Worm (Caenorhabditis elegans): ENCODE results near the gene btb-7.

btb-7 gene

ce11 chrII:1688813-1689212 lies 24.2 kb upstream of the btb-7 start, which contains the start of the genes fbxb-18 and fbxb-19:
TSS of gene fbxb-18 (minus strand) at chrII:1688913.
TSS of gene fbxb-19 (minus strand) at chrII:1689181.
- TF ChIP-seq sox-4 (tag; optimal IDR thresholded peaks at IDR 0.05) (no peak), mep-1 (tag; optimal IDR thresholded peaks at IDR 0.05) (no peak), sptf-1 (tag; optimal IDR thresholded peaks at IDR 0.05) (no peak), nhr-76 (tag; optimal IDR thresholded peaks at IDR 0.05) (no peak), nhr-28 (tag; optimal IDR thresholded peaks at IDR 0.05) (no peak), snu-23 (GFP tag; optimal IDR thresholded peaks at IDR 0.05) (no peak), ztf-11 (tag; optimal IDR thresholded peaks at IDR 0.05) (no peak), blmp-1 (tag; optimal IDR thresholded peaks at IDR 0.05) (no peak), irx-1 (tag; optimal IDR thresholded peaks at IDR 0.05) (no peak), zip-4 (GFP tag; optimal IDR thresholded peaks at IDR 0.05) (no peak), tlp-1 (tag; optimal IDR thresholded peaks at IDR 0.05) (no peak), aha-1 (tag; optimal IDR thresholded peaks at IDR 0.05) (no peak), xbp-1 (tag; optimal IDR thresholded peaks at IDR 0.05) (no peak), jun-1 (tag; optimal IDR thresholded peaks at IDR 0.05) (no peak)

ce11 chrII:1691011-1691410 lies 22.0 kb upstream of the btb-7 start, which contains the start of gene fbxc-22:
TSS of gene fbxc-22 (minus strand) at chrII:1691111.
- TF ChIP-seq pax-3 (tag; optimal IDR thresholded peaks at IDR 0.05) (no peak), unc-62 (GFP tag; optimal IDR thresholded peaks at IDR 0.05) (no peak), aha-1 (tag; optimal IDR thresholded peaks at IDR 0.05) (no peak), efl-3 (GFP tag; optimal IDR thresholded peaks at IDR 0.05) (no peak), skn-1 (tag; optimal IDR thresholded peaks at IDR 0.05) (no peak), swsn-7 (tag; optimal IDR thresholded peaks at IDR 0.05) (no peak), fos-1 (tag; optimal IDR thresholded peaks at IDR 0.05) (no peak), Y116A8C.19 (tag; optimal IDR thresholded peaks at IDR 0.05; ENCODE audit: borderline replicate concordance) (no peak), mab-9 (GFP tag; IDR thresholded peaks at IDR 0.05) (no peak)

ce11 chrII:1692827-1693226 lies 20.2 kb upstream of the btb-7 start, which contains the start of gene fbxc-21:
TSS of gene fbxc-21 (minus strand) at chrII:1692927.
- no peak for TF ChIP-seq unc-86 (tag; optimal IDR thresholded peaks at IDR 0.05)
- no peak for TF ChIP-seq mep-1 (tag; optimal IDR thresholded peaks at IDR 0.05)
- TF ChIP-seq fkh-4 (tag; optimal IDR thresholded peaks at IDR 0.05; ENCODE audit: borderline replicate concordance): no peak
- no peak for TF ChIP-seq hpl-2 (GFP tag; optimal IDR thresholded peaks at IDR 0.05)
- no peak for TF ChIP-seq alr-1 (tag; optimal IDR thresholded peaks at IDR 0.05; ENCODE audit: borderline replicate concordance)
- no peak for TF ChIP-seq nhr-20 (tag; optimal IDR thresholded peaks at IDR 0.05)
- no peak for TF ChIP-seq C16A3.4 (tag; optimal IDR thresholded peaks at IDR 0.05)
- TF ChIP-seq nhr-77 (tag; optimal IDR thresholded peaks at IDR 0.05): no peak
- no peak for TF ChIP-seq efl-3 (GFP tag; optimal IDR thresholded peaks at IDR 0.05)
- TF ChIP-seq C04F5.9 (tag; optimal IDR thresholded peaks at IDR 0.05): no peak
- no peak for TF ChIP-seq hlh-17 (GFP tag; optimal IDR thresholded peaks at IDR 0.05; ENCODE audit: borderline replicate concordance)
- TF ChIP-seq ceh-82 (tag; optimal IDR thresholded peaks at IDR 0.05): no peak
- TF ChIP-seq blmp-1 (tag; optimal IDR thresholded peaks at IDR 0.05): no peak
- TF ChIP-seq ztf-11 (tag; optimal IDR thresholded peaks at IDR 0.05): no peak
- TF ChIP-seq C34B4.2 (tag; optimal IDR thresholded peaks at IDR 0.05): no peak

- TF ChIP-seq tlp-1 (tag; optimal IDR thresholded peaks at IDR 0.05): no peak
- TF ChIP-seq snu-23 (GFP tag; optimal IDR thresholded peaks at IDR 0.05): no peak
- TF ChIP-seq aly-2 (tag; optimal IDR thresholded peaks at IDR 0.05): no peak
- TF ChIP-seq efl-1 (optimal IDR thresholded peaks at IDR 0.05): no peak
- TF ChIP-seq efl-1 (GFP tag; optimal IDR thresholded peaks at IDR 0.05 in 1 of 2): no peak
- TF ChIP-seq unc-30 (tag; optimal IDR thresholded peaks at IDR 0.05): no peak
- no peak for TF ChIP-seq ama-1 (optimal IDR thresholded peaks at IDR 0.05)
- no peak for TF ChIP-seq nhr-77 (tag; optimal IDR thresholded peaks at IDR 0.05)
- no peak for TF ChIP-seq ceh-63 (GFP tag; optimal IDR thresholded peaks at IDR 0.05)
- TF ChIP-seq ets-5 (GFP tag; IDR thresholded peaks at IDR 0.05): no peak
- TF ChIP-seq tbx-2 (tag; optimal IDR thresholded peaks at IDR 0.05): no peak
- TF ChIP-seq nhr-47 (tag; optimal IDR thresholded peaks at IDR 0.05): no peak
- TF ChIP-seq hpl-2 (GFP tag; optimal IDR thresholded peaks at IDR 0.05): no peak
- no peak for TF ChIP-seq hlh-17 (GFP tag; optimal IDR thresholded peaks at IDR 0.05; ENCODE audit: borderline replicate concordance)
- no peak for TF ChIP-seq zip-4 (GFP tag; optimal IDR thresholded peaks at IDR 0.05)
- TF ChIP-seq lin-15B (tag; optimal IDR thresholded peaks at IDR 0.05): no peak
- TF ChIP-seq swsn-7 (tag; optimal IDR thresholded peaks at IDR 0.05): no peak
Measured at ce11 chrII:1694530-1694929, 18.5 kb upstream of the btb-7 start, which contains the start of gene fbxc-26. TSS of gene fbxc-26 (minus strand) at chrII:1694630.

All from whole organism, L1 larva.